Fruit fly (Drosophila melanogaster): ENCODE measurements around the gene CG10657.

The CG10657 gene

DNA sequence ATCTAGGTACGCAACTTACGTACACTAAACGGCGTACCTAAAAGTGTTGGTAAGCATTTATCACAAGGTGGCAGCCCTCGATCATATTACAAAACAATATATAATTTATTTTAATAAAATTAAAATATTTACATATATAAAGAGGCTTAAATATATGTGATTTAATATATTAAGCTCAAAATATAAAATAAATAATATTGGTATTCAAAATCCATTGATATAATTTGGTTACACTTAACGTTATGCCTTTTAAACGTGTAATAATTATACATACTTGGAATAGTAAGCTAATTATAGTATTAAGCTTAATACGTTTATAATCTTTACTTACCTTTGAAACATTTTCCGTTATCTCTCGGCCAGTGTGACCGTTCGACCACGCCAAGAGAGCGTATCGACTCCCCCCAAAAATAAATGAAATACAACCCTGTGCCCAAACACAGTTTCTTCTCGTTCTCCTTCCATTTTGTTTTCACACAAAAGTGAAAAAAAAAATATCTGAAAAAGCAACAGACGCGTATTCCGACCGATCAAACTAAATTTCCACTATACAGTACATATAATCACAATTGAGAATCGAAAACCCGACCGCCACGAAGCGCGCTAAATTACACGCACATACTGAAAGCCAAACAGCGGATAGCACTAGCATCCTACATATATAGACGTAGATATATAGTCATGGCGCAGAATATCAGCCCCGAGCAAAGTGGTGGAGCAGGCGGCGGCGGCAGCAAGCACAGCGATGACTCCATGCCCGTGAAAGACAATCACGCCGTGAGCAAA, 7.0 kb upstream of the CG10657 start, which contains the start of the genes CG10646 and vih (continued):
- TF ChIP-seq CG10147 (GFP tag; optimal IDR thresholded peaks at IDR 0.05) (peak; percentile 20), Deaf1 (tag; optimal IDR thresholded peaks at IDR 0.05) (peak; percentile 31), Dek (tag; optimal IDR thresholded peaks at IDR 0.05) (peak; percentile 56), NC2β (GFP tag; optimal IDR thresholded peaks at IDR 0.05) (no peak), CG8944 (GFP tag; optimal IDR thresholded peaks at IDR 0.05) (no peak), Hmx (GFP tag; optimal IDR thresholded peaks at IDR 0.05) (no peak), pan (optimal IDR thresholded peaks at IDR 0.05) (no peak), pan (GFP tag; optimal IDR thresholded peaks at IDR 0.05 in 1 of 2, IDR thresholded peaks at IDR 0.05 in 1 of 2) (peak in 1 of 2 experiments; percentile 47), CG8089 (GFP tag; optimal IDR thresholded peaks at IDR 0.05) (no peak), Atf6 (GFP tag; IDR thresholded peaks at IDR 0.05) (no peak), CrebB (tag; optimal IDR thresholded peaks at IDR 0.05) (no peak), YL-1 (GFP tag; optimal IDR thresholded peaks at IDR 0.05) (peak; percentile 88), Scr (GFP tag; IDR thresholded peaks at IDR 0.05; ENCODE audit: partially characterized antibody) (0 out of 2 replicates have a peak, but pooled peaks have one; percentile 26), jing (GFP tag; optimal IDR thresholded peaks at IDR 0.05) (no peak), CG6175 (GFP tag; IDR thresholded peaks at IDR 0.05) (no peak), CG16815 (GFP tag; optimal IDR thresholded peaks at IDR 0.05) (no peak), Gug (GFP tag; IDR thresholded peaks at IDR 0.05) (no peak; the same call in 3 of the 4 replicates), CG13775 (GFP tag; optimal IDR thresholded peaks at IDR 0.05) (peak; percentile 64), Oli (tag; optimal IDR thresholded peaks at IDR 0.05) (peak; percentile 20), Sox102F (GFP tag; optimal IDR thresholded peaks at IDR 0.05) (no peak), chn (GFP tag; optimal IDR thresholded peaks at IDR 0.05) (peak; percentile 25), Blimp-1 (GFP tag; optimal IDR thresholded peaks at IDR 0.05) (no peak), CG10321 (GFP tag; IDR thresholded peaks at IDR 0.05) (no peak), prd (optimal IDR thresholded peaks at IDR 0.05) (no peak), prd (GFP tag; IDR thresholded peaks at IDR 0.05) (peak; percentile 40; the same call in 1 of the 3 replicates), ham (GFP tag; IDR thresholded peaks at IDR 0.05) (no peak), CG9932 (GFP tag; IDR thresholded peaks at IDR 0.05) (0 out of 2 replicates have a peak, but pooled peaks have one; percentile 46), CG11247 (GFP tag; IDR thresholded peaks at IDR 0.05) (no peak), Rfx (GFP tag; IDR thresholded peaks at IDR 0.05) (peak; percentile 53), emc (GFP tag; optimal IDR thresholded peaks at IDR 0.05) (no peak), wek (GFP tag; optimal IDR thresholded peaks at IDR 0.05) (no peak), Gsc (GFP tag; IDR thresholded peaks at IDR 0.05) (no peak), stc (GFP tag; IDR thresholded peaks at IDR 0.05) (no peak; the same call in 1 of the 2 replicates), Ravus (GFP tag; IDR thresholded peaks at IDR 0.05) (no peak), bowl (GFP tag; IDR thresholded peaks at IDR 0.05) (no peak), CG3065 (GFP tag; optimal IDR thresholded peaks at IDR 0.05) (no peak), az2 (GFP tag; optimal IDR thresholded peaks at IDR 0.05) (peak; percentile 54), exex (tag; optimal IDR thresholded peaks at IDR 0.05) (peak; percentile 26), cato (GFP tag; optimal IDR thresholded peaks at IDR 0.05; ENCODE audit: borderline replicate concordance) (no peak), Dad (GFP tag; optimal IDR thresholded peaks at IDR 0.05) (peak; percentile 24), ara (GFP tag; IDR thresholded peaks at IDR 0.05) (no peak), CG4730 (GFP tag; IDR thresholded peaks at IDR 0.05) (no peak), bbx (GFP tag; IDR thresholded peaks at IDR 0.05; ENCODE audit: partially characterized antibody) (no peak), ems (GFP tag; optimal IDR thresholded peaks at IDR 0.05) (peak; percentile 5), MESR4 (GFP tag; optimal IDR thresholded peaks at IDR 0.05) (peak; percentile 96), CG14050 (GFP tag; IDR thresholded peaks at IDR 0.05) (no peak), Awh (GFP tag; IDR thresholded peaks at IDR 0.05) (no peak), CkIIα-i1 (GFP tag; IDR thresholded peaks at IDR 0.05) (no peak), CG7745 (tag; optimal IDR thresholded peaks at IDR 0.05) (no peak), ewg (GFP tag; optimal IDR thresholded peaks at IDR 0.05) (peak; percentile 27)

Measured in whole organism, embryonic.